Worm (Caenorhabditis elegans): ENCODE measurements around the gene Y110A2AL.7.

Y110A2AL.7 gene

ce11 chrII:2888957-2889630 is 46.1 kb upstream of the Y110A2AL.7 start, which contains the start of gene pinn-1 (continued):
- TF ChIP-seq unc-62 (GFP tag; optimal IDR thresholded peaks at IDR 0.05 in 1 of 2) (no peak), unc-62 (tag; optimal IDR thresholded peaks at IDR 0.05) (no peak), nhr-28 (tag; optimal IDR thresholded peaks at IDR 0.05) (peak; percentile 44), ama-1 (optimal IDR thresholded peaks at IDR 0.05) (no peak), unc-39 (tag; optimal IDR thresholded peaks at IDR 0.05) (no peak), tag-97 (GFP tag; IDR thresholded peaks at IDR 0.05) (peak; percentile 87; the same call in 1 of the 2 replicates), mep-1 (tag; optimal IDR thresholded peaks at IDR 0.05) (peak; percentile 80), zfp-2 (tag; optimal IDR thresholded peaks at IDR 0.05) (peak; percentile 26), ceh-20 (GFP tag; IDR thresholded peaks at IDR 0.05) (peak; percentile 91), cey-2 (tag; optimal IDR thresholded peaks at IDR 0.05; ENCODE audit: borderline replicate concordance, insufficient read depth) (no peak), ZK546.5 (tag; optimal IDR thresholded peaks at IDR 0.05) (peak in 1 of 2 experiments; percentile 12), mdl-1 (tag; optimal IDR thresholded peaks at IDR 0.05) (no peak), daf-12 (tag; optimal IDR thresholded peaks at IDR 0.05) (no peak), rbr-2 (tag; optimal IDR thresholded peaks at IDR 0.05) (peak; percentile 81), ceh-82 (tag; optimal IDR thresholded peaks at IDR 0.05) (no peak), hlh-30 (tag; optimal IDR thresholded peaks at IDR 0.05; ENCODE audit: insufficient read depth) (peak; percentile 51), lim-7 (GFP tag; IDR thresholded peaks at IDR 0.05) (no peak), mdt-29 (GFP tag; IDR thresholded peaks at IDR 0.05) (peak; percentile 74), fkh-10 (GFP tag; optimal IDR thresholded peaks at IDR 0.05) (peak; percentile 65), duxl-1 (tag; optimal IDR thresholded peaks at IDR 0.05; ENCODE audit: poor library complexity) (peak; percentile 87), daf-8 (GFP tag; IDR thresholded peaks at IDR 0.05) (no peak), F26F4.8 (GFP tag; conservative IDR thresholded peaks at IDR 0.05) (no peak), Y48G9A.11 (GFP tag; IDR thresholded peaks at IDR 0.05) (peak; percentile 90), nhr-111 (GFP tag; optimal IDR thresholded peaks at IDR 0.05) (no peak), ztf-7 (tag; optimal IDR thresholded peaks at IDR 0.05) (peak; percentile 77), zag-1 (tag; optimal IDR thresholded peaks at IDR 0.05) (no peak), lin-1 (GFP tag; IDR thresholded peaks at IDR 0.05) (peak; percentile 48; the same call in 1 of the 2 replicates), hlh-11 (tag; optimal IDR thresholded peaks at IDR 0.05) (peak; percentile 78), sdz-12 (GFP tag; optimal IDR thresholded peaks at IDR 0.05) (peak; percentile 90), dmd-8 (GFP tag; IDR thresholded peaks at IDR 0.05) (no peak), daf-19 (GFP tag; conservative IDR thresholded peaks at IDR 0.05) (no peak), lin-38 (GFP tag; IDR thresholded peaks at IDR 0.05) (peak; percentile 99), ceh-62 (tag; optimal IDR thresholded peaks at IDR 0.05) (no peak), F10B5.3 (tag; optimal IDR thresholded peaks at IDR 0.05) (peak; percentile 31), madf-5 (GFP tag; IDR thresholded peaks at IDR 0.05) (peak; percentile 67 to 85; a peak in 2 of 4 replicates), spr-1 (tag; optimal IDR thresholded peaks at IDR 0.05) (peak; percentile 64), nhr-102 (tag; optimal IDR thresholded peaks at IDR 0.05) (peak; percentile 75), nhr-42 (GFP tag; IDR thresholded peaks at IDR 0.05) (peak; percentile 83; the same call in 1 of the 2 replicates), dve-1 (tag; optimal IDR thresholded peaks at IDR 0.05; ENCODE audit: insufficient read depth) (peak; percentile 78), aha-1 (tag) (peak; percentile 94), arid-1 (GFP tag; conservative IDR thresholded peaks at IDR 0.05) (0 out of 2 replicates have a peak, but pooled peaks have one; percentile 41), nhr-48 (tag; optimal IDR thresholded peaks at IDR 0.05) (no peak), nhr-237 (tag; optimal IDR thresholded peaks at IDR 0.05) (no peak), R02D3.7 (tag; optimal IDR thresholded peaks at IDR 0.05) (no peak), nhr-41 (GFP tag; IDR thresholded peaks at IDR 0.05) (no peak), egl-27 (tag; optimal IDR thresholded peaks at IDR 0.05) (no peak), zip-11 (GFP tag; IDR thresholded peaks at IDR 0.05) (no peak), madf-9 (GFP tag; conservative IDR thresholded peaks at IDR 0.05) (peak; percentile 88), php-3 (GFP tag; IDR thresholded peaks at IDR 0.05) (peak; percentile 79), ceh-44 (GFP tag; IDR thresholded peaks at IDR 0.05) (peak; percentile 87), T26A8.4 (GFP tag; IDR thresholded peaks at IDR 0.05) (peak; percentile 79)
